Fruit fly (Drosophila melanogaster) whole organism, embryonic: ENCODE measurements around the gene comm.

Experiments used
- Ada2b ChIP-seq: fragments of 200-800 bp; sonication (Bioruptor generic); IDR thresholded peaks from 2 replicates; pipeline ENCODE4 v1.3.6; 2022; ENCODE audit warnings: missing biosample characterization, missing genetic modification characterization
- Antp ChIP-seq: fragments of 200-800 bp; sonication (Bioruptor generic); optimal IDR thresholded peaks from 3 replicates; lab custom pipeline; 2016; ENCODE audit warnings: missing biosample characterization, missing genetic modification characterization
- Atf3 ChIP-seq: fragments of 200-800 bp; sonication (Bioruptor generic); optimal IDR thresholded peaks from 3 replicates; lab custom pipeline; 2016; ENCODE audit warnings: missing biosample characterization, missing genetic modification characterization
- Blimp-1 ChIP-seq: fragments of 200-800 bp; sonication (Bioruptor generic); optimal IDR thresholded peaks from 3 replicates; lab custom pipeline; 2018; ENCODE audit warnings: missing biosample characterization, missing genetic modification characterization, mild to moderate bottlenecking, moderate library complexity, missing genetic modification reagents
- BtbVII ChIP-seq: fragments of 200-800 bp; sonication (Bioruptor generic); optimal IDR thresholded peaks from 3 replicates; lab custom pipeline; 2017; ENCODE audit warnings: missing biosample characterization, mild to moderate bottlenecking, missing genetic modification characterization
- CG10654 ChIP-seq: fragments of 200-800 bp; sonication (Bioruptor generic); optimal IDR thresholded peaks from 2 replicates; lab custom pipeline; 2016; ENCODE audit warnings: missing biosample characterization, missing genetic modification characterization
- CG11398 ChIP-seq: fragments of 200-800 bp; sonication (Bioruptor generic); optimal IDR thresholded peaks from 2 replicates; lab custom pipeline; 2016; ENCODE audit warnings: missing biosample characterization, missing genetic modification characterization
- CG12391 ChIP-seq: fragments of 200-800 bp; sonication (Bioruptor generic); optimal IDR thresholded peaks from 3 replicates; lab custom pipeline; 2018; ENCODE audit warnings: missing biosample characterization, mild to moderate bottlenecking, missing genetic modification characterization, moderate library complexity
- CG15514 ChIP-seq: fragments of 200-800 bp; sonication (Bioruptor generic); optimal IDR thresholded peaks from 3 replicates; lab custom pipeline; 2017; ENCODE audit warnings: missing biosample characterization, missing genetic modification characterization, mild to moderate bottlenecking, moderate library complexity, missing genetic modification reagents
- CG15601 ChIP-seq: fragments of 200-800 bp; sonication (Bioruptor generic); optimal IDR thresholded peaks from 3 replicates; lab custom pipeline; 2019; ENCODE audit warnings: missing biosample characterization, mild to moderate bottlenecking, missing genetic modification characterization, moderate library complexity
- CG17328 ChIP-seq: fragments of 200-800 bp; sonication (Bioruptor generic); IDR thresholded peaks from 2 replicates; pipeline ENCODE4 v1.3.6; 2022; ENCODE audit warnings: missing biosample characterization, missing genetic modification characterization
- CG17912 ChIP-seq: fragments of 200-800 bp; sonication (Bioruptor generic); optimal IDR thresholded peaks from 2 replicates; lab custom pipeline; 2018; ENCODE audit warnings: missing biosample characterization, mild to moderate bottlenecking, missing genetic modification characterization
- CG3281 ChIP-seq: fragments of 200-800 bp; sonication (Bioruptor generic); optimal IDR thresholded peaks from 3 replicates; lab custom pipeline; 2017; ENCODE audit warnings: missing biosample characterization, mild to moderate bottlenecking, missing genetic modification characterization
- CG4424 ChIP-seq: fragments of 200-800 bp; sonication (Bioruptor generic); optimal IDR thresholded peaks from 3 replicates; lab custom pipeline; 2016; ENCODE audit warnings: missing biosample characterization, missing genetic modification characterization
- CG5953 ChIP-seq: fragments of 200-800 bp; sonication (Bioruptor generic); IDR thresholded peaks from 2 replicates; pipeline ENCODE4 v1.3.6; 2022; ENCODE audit warnings: missing biosample characterization, missing genetic modification characterization
- CG7839 ChIP-seq: fragments of 200-800 bp; sonication (Bioruptor generic); optimal IDR thresholded peaks from 3 replicates; lab custom pipeline; 2018; ENCODE audit warnings: missing biosample characterization, mild to moderate bottlenecking, missing genetic modification characterization, moderate library complexity
- CG8281 ChIP-seq: fragments of 200-800 bp; sonication (Bioruptor generic); optimal IDR thresholded peaks from 2 replicates; lab custom pipeline; 2018; ENCODE audit warnings: missing biosample characterization, mild to moderate bottlenecking, missing genetic modification characterization, moderate library complexity
- CG8924 ChIP-seq: fragments of 200-800 bp; optimal IDR thresholded peaks from 3 replicates; lab custom pipeline; 2019; ENCODE audit warnings: missing biosample characterization, mild to moderate bottlenecking, missing genetic modification characterization, moderate library complexity
- D ChIP-seq, 2 experiments: fragments of 200-800 bp in 1 of 2; fragments of >200 bp in 1 of 2; sonication (Bioruptor generic) in 1 of 2; optimal IDR thresholded peaks; 2 replicates in 1 of 2; 3 replicates in 1 of 2; lab custom pipeline; 2017; ENCODE audit warnings: mild to moderate bottlenecking in 1 of 2, missing biosample characterization in 1 of 2, missing genetic modification characterization in 1 of 2, missing genetic modification reagents in 1 of 2
- D19A ChIP-seq: fragments of 200-800 bp; optimal IDR thresholded peaks from 3 replicates; lab custom pipeline; 2019; ENCODE audit warnings: missing biosample characterization, mild to moderate bottlenecking, missing genetic modification characterization, moderate library complexity
- Fer2 ChIP-seq: fragments of 200-800 bp; sonication (Bioruptor generic); optimal IDR thresholded peaks from 2 replicates; lab custom pipeline; 2018; ENCODE audit warnings: missing biosample characterization, mild to moderate bottlenecking, missing genetic modification characterization, moderate library complexity
- HLH3B ChIP-seq: fragments of 200-800 bp; sonication (Bioruptor generic); IDR thresholded peaks from 2 replicates; pipeline ENCODE4 v1.3.6; 2022; ENCODE audit warnings: missing biosample characterization, missing genetic modification characterization
- Lhr ChIP-seq: fragments of 200-800 bp; sonication (Bioruptor generic); optimal IDR thresholded peaks from 3 replicates; lab custom pipeline; 2017; ENCODE audit warnings: mild to moderate bottlenecking, missing biosample characterization, missing genetic modification reagents, missing genetic modification characterization
- NK7.1 ChIP-seq: fragments of 200-800 bp; sonication (Bioruptor generic); optimal IDR thresholded peaks from 3 replicates; lab custom pipeline; 2016; ENCODE audit warnings: missing biosample characterization, missing genetic modification characterization
- Ptx1 ChIP-seq: fragments of 200-800 bp; sonication (Bioruptor generic); IDR thresholded peaks from 2 replicates; pipeline ENCODE4 v1.3.6; 2022; ENCODE audit warnings: missing biosample characterization, missing genetic modification characterization
- Six4 ChIP-seq: fragments of 200-800 bp; sonication (Bioruptor generic); optimal IDR thresholded peaks from 2 replicates; lab custom pipeline; 2016; ENCODE audit warnings: missing biosample characterization, missing genetic modification characterization
- Sox100B ChIP-seq: fragments of 200-800 bp; sonication (Bioruptor generic); optimal IDR thresholded peaks from 3 replicates; lab custom pipeline; 2018; ENCODE audit warnings: missing biosample characterization, mild to moderate bottlenecking, missing genetic modification characterization
- bcd ChIP-seq: fragments of 200-800 bp; sonication (Bioruptor generic); optimal IDR thresholded peaks from 2 replicates; lab custom pipeline; 2017; ENCODE audit warnings: missing biosample characterization, mild to moderate bottlenecking, missing genetic modification characterization
- cg ChIP-seq: fragments of 200-800 bp; sonication (Bioruptor generic); optimal IDR thresholded peaks from 3 replicates; lab custom pipeline; 2019; ENCODE audit warnings: missing biosample characterization, mild to moderate bottlenecking, missing genetic modification characterization, moderate library complexity
- disco-r ChIP-seq: fragments of 200-800 bp; sonication (Bioruptor generic); optimal IDR thresholded peaks from 2 replicates; lab custom pipeline; 2016; ENCODE audit warnings: missing biosample characterization, missing genetic modification characterization
- gcm ChIP-seq: fragments of 200-800 bp; sonication (Bioruptor generic); optimal IDR thresholded peaks from 2 replicates; lab custom pipeline; 2019; ENCODE audit warnings: missing biosample characterization, mild to moderate bottlenecking, missing genetic modification characterization, moderate library complexity
- gem ChIP-seq: fragments of 200-800 bp; sonication (Bioruptor generic); optimal IDR thresholded peaks from 2 replicates; lab custom pipeline; 2019; ENCODE audit warnings: missing biosample characterization, mild to moderate bottlenecking, missing genetic modification characterization, moderate library complexity
- grau ChIP-seq: fragments of 200-800 bp; optimal IDR thresholded peaks from 3 replicates; lab custom pipeline; 2019; ENCODE audit warnings: missing biosample characterization, mild to moderate bottlenecking, missing genetic modification characterization, moderate library complexity
- hkb ChIP-seq, 2 experiments: fragments of 200-800 bp in 1 of 2; fragments of >200 bp in 1 of 2; sonication (Bioruptor generic) in 1 of 2; IDR thresholded peaks in 1 of 2; optimal IDR thresholded peaks in 1 of 2; 2 replicates each; pipeline versions ENCODE4 v1.3.6 to Lab custom; 2017 to 2022; ENCODE audit warnings: missing biosample characterization in 1 of 2, missing genetic modification characterization in 1 of 2
- jing ChIP-seq: fragments of 200-800 bp; sonication (Bioruptor generic); optimal IDR thresholded peaks from 2 replicates; lab custom pipeline; 2018; ENCODE audit warnings: missing biosample characterization, mild to moderate bottlenecking, missing genetic modification characterization
- kni ChIP-seq: fragments of 200-800 bp; sonication (Bioruptor generic); optimal IDR thresholded peaks from 3 replicates; lab custom pipeline; 2017; ENCODE audit warnings: mild to moderate bottlenecking, missing biosample characterization, missing genetic modification reagents, missing genetic modification characterization
- lov ChIP-seq, 2 experiments: fragments of 200-800 bp in 1 of 2; fragments of >200 bp in 1 of 2; sonication (Bioruptor generic) in 1 of 2; IDR thresholded peaks in 1 of 2; optimal IDR thresholded peaks in 1 of 2; 2 replicates in 1 of 2; 3 replicates in 1 of 2; pipeline versions ENCODE4 v1.3.6 to Lab custom; 2017 to 2022; ENCODE audit warnings: missing biosample characterization in 1 of 2, missing genetic modification characterization in 1 of 2
- mld ChIP-seq: fragments of 200-800 bp; sonication (Bioruptor generic); IDR thresholded peaks from 3 replicates; pipeline ENCODE4 v1.3.6; 2022; ENCODE audit warnings: missing biosample characterization, missing genetic modification characterization; ENCODE audit not compliant: partially characterized antibody
- nau ChIP-seq: fragments of 200-800 bp; sonication (Bioruptor generic); optimal IDR thresholded peaks from 3 replicates; lab custom pipeline; 2017; ENCODE audit warnings: missing biosample characterization, mild to moderate bottlenecking, missing genetic modification characterization, missing genetic modification reagents
- repo ChIP-seq: fragments of 200-800 bp; sonication (Bioruptor generic); optimal IDR thresholded peaks from 2 replicates; lab custom pipeline; 2016; ENCODE audit warnings: missing biosample characterization, missing genetic modification characterization
- sd ChIP-seq: fragments of 200-800 bp; sonication (Bioruptor generic); optimal IDR thresholded peaks from 3 replicates; lab custom pipeline; 2018; ENCODE audit warnings: missing biosample characterization, mild to moderate bottlenecking, missing genetic modification characterization, moderate library complexity
- tll ChIP-seq, 2 experiments: fragments of 200-800 bp in 1 of 2; fragments of >200 bp in 1 of 2; sonication (Bioruptor generic) in 1 of 2; optimal IDR thresholded peaks; 2 replicates each; lab custom pipeline; 2017 to 2019; ENCODE audit warnings: missing biosample characterization in 2 of 2, missing genetic modification characterization in 2 of 2, mild to moderate bottlenecking in 1 of 2, moderate library complexity in 1 of 2
- trem ChIP-seq: fragments of 200-800 bp; optimal IDR thresholded peaks from 3 replicates; lab custom pipeline; 2019; ENCODE audit warnings: missing biosample characterization, mild to moderate bottlenecking, missing genetic modification characterization, moderate library complexity
- wdn ChIP-seq: fragments of 200-800 bp; sonication (Bioruptor generic); IDR thresholded peaks from 2 replicates; pipeline ENCODE4 v1.3.6; 2022; ENCODE audit warnings: missing biosample characterization, missing genetic modification characterization
- zen ChIP-seq: fragments of 200-800 bp; sonication (Bioruptor generic); optimal IDR thresholded peaks from 3 replicates; lab custom pipeline; 2018; ENCODE audit warnings: missing biosample characterization, mild to moderate bottlenecking, missing genetic modification characterization, moderate library complexity

Gene comm

DNA sequence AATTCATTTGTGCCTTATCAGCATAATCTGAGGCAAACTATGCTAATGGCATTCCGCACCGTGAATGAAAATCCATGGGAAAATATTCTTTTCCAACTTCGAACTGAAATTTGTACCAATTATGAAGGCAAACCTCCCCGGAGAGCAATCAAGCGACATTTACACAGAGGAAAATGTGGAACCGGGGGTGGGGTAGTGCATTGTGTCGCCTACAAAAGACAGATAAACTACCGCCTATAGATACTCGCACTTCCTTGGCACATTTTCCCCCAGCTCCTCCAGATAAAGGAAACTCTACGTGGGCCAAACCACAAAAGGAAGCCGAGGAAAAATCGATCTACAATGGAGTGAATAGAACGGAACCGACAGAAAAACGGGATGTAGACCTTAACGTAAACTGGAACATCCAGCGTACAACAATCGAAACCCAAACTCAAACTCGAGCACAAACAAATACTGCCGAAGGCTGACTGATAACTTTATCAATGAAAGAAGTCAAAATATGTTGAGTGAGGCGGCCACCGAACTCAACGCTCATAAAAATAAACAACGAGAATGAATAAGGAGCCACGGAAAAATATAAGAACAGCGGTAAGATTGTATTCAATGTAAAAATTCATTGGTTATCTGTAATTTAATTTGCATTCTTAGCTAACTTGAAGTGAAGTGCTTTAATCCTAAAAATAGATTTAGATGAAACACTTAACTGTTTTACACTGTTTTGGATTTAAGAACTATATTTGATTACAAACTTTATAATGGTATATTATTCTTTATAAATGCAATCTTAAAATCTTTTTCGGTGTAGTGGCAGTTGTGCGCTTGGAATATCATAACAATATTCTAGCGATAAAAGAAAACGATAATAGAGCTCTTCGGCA lies 37.3 kb downstream of the comm start (continued):
- peak; percentile 84 for TF ChIP-seq Blimp-1 (GFP tag; lab: Kevin White, UChicago)
- peak; percentile 10 for TF ChIP-seq gcm (GFP tag; lab: Kevin White, UChicago)
- no peak for TF ChIP-seq CG17328 (GFP tag; lab: Robert Waterston, UW)
- peak; percentile 44 for TF ChIP-seq Ada2b (GFP tag; lab: Robert Waterston, UW)
- peak; percentile 19 for TF ChIP-seq CG3281 (GFP tag; lab: Kevin White, UChicago)
- peak; percentile 11 for TF ChIP-seq CG15514
- no peak for TF ChIP-seq lov (optimal IDR thresholded peaks at IDR 0.05; lab: Kevin White, UChicago)
- no peak for TF ChIP-seq lov (GFP tag; IDR thresholded peaks at IDR 0.05; lab: Robert Waterston, UW)
- peak; percentile 37 for TF ChIP-seq bcd (GFP tag; lab: Kevin White, UChicago)
- peak; percentile 41 for TF ChIP-seq NK7.1 (GFP tag; lab: Kevin White, UChicago)
- no peak for TF ChIP-seq jing (GFP tag; lab: Kevin White, UChicago)
- no peak for TF ChIP-seq Fer2
- TF ChIP-seq CG5953 (GFP tag; lab: Robert Waterston, UW): no peak
- no peak for TF ChIP-seq CG11398
- TF ChIP-seq D19A (tag; lab: Kevin White, UChicago): peak; percentile 24
- peak; percentile 66 for TF ChIP-seq Sox100B (GFP tag; lab: Kevin White, UChicago)
- 0 out of 2 replicates have a peak, but pooled peaks have one; percentile 17 for TF ChIP-seq HLH3B (GFP tag; lab: Robert Waterston, UW)
- TF ChIP-seq sd (tag; lab: Kevin White, UChicago): peak; percentile 51
- TF ChIP-seq CG8281: no peak
- peak; percentile 8; the same call in 1 of the 2 replicates for TF ChIP-seq Ptx1 (GFP tag; lab: Robert Waterston, UW)
- peak in 1 of 2 experiments; percentile 47 for TF ChIP-seq tll (GFP tag; optimal IDR thresholded peaks at IDR 0.05; lab: Kevin White, UChicago)
- no peak for TF ChIP-seq mld (GFP tag; lab: Robert Waterston, UW)
- peak; percentile 40 for TF ChIP-seq CG4424 (GFP tag; lab: Kevin White, UChicago)
- peak; percentile 60 for TF ChIP-seq grau (tag; lab: Kevin White, UChicago)
- TF ChIP-seq CG17912 (GFP tag; lab: Kevin White, UChicago): no peak
- peak; percentile 32 for TF ChIP-seq Six4 (GFP tag; lab: Kevin White, UChicago)
- TF ChIP-seq BtbVII: peak; percentile 60
- TF ChIP-seq CG15601 (tag; lab: Kevin White, UChicago): peak; percentile 6
- peak; percentile 3 for TF ChIP-seq repo (GFP tag; lab: Kevin White, UChicago)
- peak; percentile 65 for TF ChIP-seq trem (tag; lab: Kevin White, UChicago)
- no peak for TF ChIP-seq kni (GFP tag; lab: Kevin White, UChicago)
- TF ChIP-seq disco-r (GFP tag; lab: Kevin White, UChicago): peak; percentile 1
- TF ChIP-seq zen (tag; lab: Kevin White, UChicago): peak; percentile 64
- TF ChIP-seq CG12391 (tag; lab: Kevin White, UChicago): peak; percentile 59
- TF ChIP-seq Antp (GFP tag; lab: Kevin White, UChicago): peak; percentile 18
- TF ChIP-seq D (optimal IDR thresholded peaks at IDR 0.05; lab: Kevin White, UChicago): peak; percentile 30
- TF ChIP-seq D (GFP tag; optimal IDR thresholded peaks at IDR 0.05; lab: Kevin White, UChicago): peak; percentile 64
- no peak for TF ChIP-seq hkb (optimal IDR thresholded peaks at IDR 0.05; lab: Kevin White, UChicago)
- TF ChIP-seq hkb (GFP tag; IDR thresholded peaks at IDR 0.05; lab: Robert Waterston, UW): peak; percentile 78
- no peak for TF ChIP-seq cg (GFP tag; lab: Kevin White, UChicago)
- TF ChIP-seq CG7839 (tag; lab: Kevin White, UChicago): peak; percentile 76
- TF ChIP-seq Lhr (GFP tag; lab: Kevin White, UChicago): no peak
- 0 out of 2 replicates have a peak, but pooled peaks have one; percentile 10 for TF ChIP-seq wdn (GFP tag; lab: Robert Waterston, UW)
- peak; percentile 12 for TF ChIP-seq nau (GFP tag; lab: Kevin White, UChicago)
- no peak for TF ChIP-seq Atf3 (GFP tag; lab: Kevin White, UChicago)
- TF ChIP-seq gem (tag; lab: Kevin White, UChicago): peak; percentile 83
- peak; percentile 24 for TF ChIP-seq CG10654 (GFP tag; lab: Kevin White, UChicago)
- peak; percentile 73 for TF ChIP-seq CG8924
